Worm (Caenorhabditis elegans): Measurements from ENCODE around the gene csq-1.

DNA sequence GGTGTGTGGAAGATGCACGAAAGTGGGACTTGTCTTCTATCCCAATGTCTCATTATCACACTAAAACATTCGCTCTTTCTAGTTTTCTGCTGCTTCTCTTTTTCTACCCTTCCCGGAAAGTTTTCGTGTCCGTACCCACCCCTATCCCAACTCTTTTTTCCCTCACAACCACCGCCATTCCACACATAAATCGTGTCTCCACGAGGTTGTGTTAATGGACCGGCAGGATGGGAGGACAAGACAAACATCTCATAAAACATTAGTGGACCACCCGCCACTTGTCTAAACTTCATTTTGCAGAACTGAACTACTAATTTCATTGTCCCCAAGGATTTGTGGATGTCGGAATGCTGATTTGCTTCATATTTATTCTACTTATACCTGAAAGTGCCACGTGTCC, 10.6 kb upstream of the csq-1 start, which contains the start of gene slt-1:
- TF ChIP-seq sox-4 (tag; optimal IDR thresholded peaks at IDR 0.05) (no peak), K09A11.1 (tag; optimal IDR thresholded peaks at IDR 0.05; ENCODE audit: insufficient read depth) (no peak), pha-4 (tag; optimal IDR thresholded peaks at IDR 0.05) (no peak)
